Worm (Caenorhabditis elegans): ENCODE measurements around the gene Y97E10AR.2.

Y97E10AR.2 gene

DNA sequence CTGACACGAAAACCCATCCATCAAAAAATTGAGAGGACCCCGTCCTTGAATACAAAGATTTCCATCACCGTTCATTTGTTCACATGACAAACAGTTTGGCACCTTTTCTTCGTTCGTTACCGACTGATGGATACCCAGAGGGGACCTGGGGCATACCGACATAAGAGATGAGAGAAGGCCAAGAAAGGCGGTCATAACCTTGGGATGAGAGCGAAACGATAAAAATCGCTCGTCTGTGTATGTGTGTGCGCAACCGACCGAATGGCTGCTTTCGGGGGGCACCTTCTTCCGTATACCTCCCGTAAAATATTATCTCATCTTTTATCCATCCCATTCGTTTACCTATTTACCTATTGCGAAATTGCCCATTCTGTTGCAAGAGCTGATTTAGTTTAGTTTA lies 49.0 kb downstream of the Y97E10AR.2 start:
- TF ChIP-seq mab-5 (tag; optimal IDR thresholded peaks at IDR 0.05) (no peak), nhr-12 (tag; optimal IDR thresholded peaks at IDR 0.05) (no peak), nhr-21 (tag; optimal IDR thresholded peaks at IDR 0.05) (peak; percentile 44), skn-1 (tag; optimal IDR thresholded peaks at IDR 0.05) (no peak), ztf-4 (tag; optimal IDR thresholded peaks at IDR 0.05) (no peak), elt-1 (tag; optimal IDR thresholded peaks at IDR 0.05) (no peak), nhr-11 (tag; optimal IDR thresholded peaks at IDR 0.05) (no peak), F13H6.1 (tag; optimal IDR thresholded peaks at IDR 0.05) (no peak), sma-3 (GFP tag; optimal IDR thresholded peaks at IDR 0.05) (peak; percentile 21), nhr-25 (tag; optimal IDR thresholded peaks at IDR 0.05) (peak; percentile 71), lin-39 (tag; optimal IDR thresholded peaks at IDR 0.05) (no peak), ceh-16 (tag; optimal IDR thresholded peaks at IDR 0.05) (peak; percentile 81), aly-2 (tag; optimal IDR thresholded peaks at IDR 0.05) (no peak), ZK546.5 (tag; optimal IDR thresholded peaks at IDR 0.05) (no peak), egl-27 (tag; optimal IDR thresholded peaks at IDR 0.05) (peak; percentile 40), crh-2 (tag; optimal IDR thresholded peaks at IDR 0.05) (peak; percentile 4), sem-4 (tag; optimal IDR thresholded peaks at IDR 0.05) (no peak), unc-62 (GFP tag; optimal IDR thresholded peaks at IDR 0.05) (no peak), lin-13 (GFP tag; optimal IDR thresholded peaks at IDR 0.05) (no peak), Y55F3AM.14 (GFP tag; optimal IDR thresholded peaks at IDR 0.05) (no peak), C34F6.9 (tag; optimal IDR thresholded peaks at IDR 0.05) (no peak), sma-9 (GFP tag; optimal IDR thresholded peaks at IDR 0.05) (peak; percentile 15), sma-9 (tag; optimal IDR thresholded peaks at IDR 0.05) (no peak), blmp-1 (tag; optimal IDR thresholded peaks at IDR 0.05; ENCODE audit: insufficient read depth) (no peak), nhr-6 (tag; optimal IDR thresholded peaks at IDR 0.05) (no peak)

DNA sequence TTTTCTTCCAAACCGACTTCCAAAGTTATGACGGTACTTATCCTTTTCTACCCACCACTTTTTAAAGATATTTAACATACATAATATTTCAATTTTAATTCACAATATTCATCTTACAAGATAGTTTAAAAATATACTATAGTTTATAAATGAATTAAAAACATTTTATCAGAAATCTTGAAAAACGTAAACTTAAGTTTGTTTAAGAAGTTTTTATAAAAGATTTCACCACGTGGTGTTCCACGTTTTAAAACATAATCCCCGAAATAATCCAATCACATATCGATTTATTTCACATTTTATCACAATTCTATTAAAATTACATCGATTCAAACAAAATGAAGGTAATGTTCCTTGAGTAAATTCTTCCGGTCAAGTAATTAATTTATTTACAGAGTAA lies 50.7 kb downstream of the Y97E10AR.2 start, which contains the start of gene ZC513.3:
Gene ZC513.3, plus strand, starts transcription at position 301 of the 400 bp plus-strand sequence.
- TF ChIP-seq lin-11 (tag; optimal IDR thresholded peaks at IDR 0.05) = no peak
- TF ChIP-seq skn-1 (tag; optimal IDR thresholded peaks at IDR 0.05) = no peak
- TF ChIP-seq crh-2 (tag; optimal IDR thresholded peaks at IDR 0.05) = no peak
- TF ChIP-seq fos-1 (tag; optimal IDR thresholded peaks at IDR 0.05) = no peak
- TF ChIP-seq ztf-1 (GFP tag; conservative IDR thresholded peaks at IDR 0.05) = no peak
- no peak for TF ChIP-seq nhr-25 (tag; optimal IDR thresholded peaks at IDR 0.05)
- no peak for TF ChIP-seq ZK546.5 (tag; optimal IDR thresholded peaks at IDR 0.05)
- no peak for TF ChIP-seq nhr-6 (tag; optimal IDR thresholded peaks at IDR 0.05)
- TF ChIP-seq ama-1 (optimal IDR thresholded peaks at IDR 0.05) = no peak
- no peak for TF ChIP-seq F13H6.1 (tag; optimal IDR thresholded peaks at IDR 0.05)
- TF ChIP-seq peb-1 (tag; optimal IDR thresholded peaks at IDR 0.05) = no peak
- no peak for TF ChIP-seq nhr-11 (tag; optimal IDR thresholded peaks at IDR 0.05)
- TF ChIP-seq sma-9 (GFP tag; optimal IDR thresholded peaks at IDR 0.05) = no peak
- TF ChIP-seq sma-9 (tag; optimal IDR thresholded peaks at IDR 0.05) = no peak
- no peak for TF ChIP-seq nhr-237 (tag; optimal IDR thresholded peaks at IDR 0.05)
